ENCODE assay signal across 1 worm cellular context in genomic region chrIII:3874895-3875294, ce11.
TF ChIP-seq lines count a peak whose summit lies in the region.

No protein-coding gene starts in this region.

TF ChIP-seq in whole organism, L4 larva, 104 proteins besides CTCF, POLR2A, EP300 and RAD21 (continued from another document):
- TF ChIP-seq hmg-1.1 (GFP tag; IDR thresholded peaks at IDR 0.05; lab: Robert Waterston, UW): no peak
